Fruit fly (Drosophila melanogaster) whole organism, embryonic: ENCODE data around the gene CG14221.

Experiments used
- ATbp ChIP-seq: fragments of 200-800 bp; sonication (Bioruptor generic); optimal IDR thresholded peaks from 2 replicates; lab custom pipeline; 2017; ENCODE audit warnings: missing biosample characterization, mild to moderate bottlenecking, missing genetic modification characterization, missing genetic modification reagents
- Adf1 ChIP-seq: fragments of 200-800 bp; sonication (Bioruptor generic); IDR thresholded peaks from 2 replicates; pipeline ENCODE4 v1.3.6; 2022; ENCODE audit warnings: missing biosample characterization, missing genetic modification characterization
- BEAF-32 ChIP-seq: fragments of 200-800 bp; sonication (Bioruptor generic); optimal IDR thresholded peaks from 3 replicates; lab custom pipeline; 2017; ENCODE audit warnings: missing biosample characterization, missing genetic modification characterization, mild to moderate bottlenecking, moderate library complexity, missing genetic modification reagents
- CG10209 ChIP-seq: fragments of 200-800 bp; sonication (Bioruptor generic); optimal IDR thresholded peaks from 3 replicates; lab custom pipeline; 2017; ENCODE audit warnings: missing biosample characterization, mild to moderate bottlenecking, missing genetic modification characterization, missing genetic modification reagents
- CG10267 ChIP-seq: fragments of 200-800 bp; sonication (Bioruptor generic); optimal IDR thresholded peaks from 2 replicates; lab custom pipeline; 2018; ENCODE audit warnings: missing biosample characterization, mild to moderate bottlenecking, missing genetic modification characterization, moderate library complexity
- CG11398 ChIP-seq: fragments of 200-800 bp; sonication (Bioruptor generic); optimal IDR thresholded peaks from 2 replicates; lab custom pipeline; 2016; ENCODE audit warnings: missing biosample characterization, missing genetic modification characterization
- CG11560 ChIP-seq: fragments of 200-800 bp; sonication (Bioruptor generic); IDR thresholded peaks from 3 replicates; pipeline ENCODE4 v1.3.6; 2022; ENCODE audit warnings: missing biosample characterization, missing genetic modification characterization
- CG15696 ChIP-seq: fragments of 200-800 bp; sonication (Bioruptor generic); optimal IDR thresholded peaks from 2 replicates; lab custom pipeline; 2019; ENCODE audit warnings: missing biosample characterization, mild to moderate bottlenecking, missing genetic modification characterization, moderate library complexity
- CG32532 ChIP-seq: fragments of 200-800 bp; sonication (Bioruptor generic); IDR thresholded peaks from 2 replicates; pipeline ENCODE4 v1.3.6; 2022; ENCODE audit warnings: missing biosample characterization, missing genetic modification characterization
- CG4424 ChIP-seq: fragments of 200-800 bp; sonication (Bioruptor generic); optimal IDR thresholded peaks from 3 replicates; lab custom pipeline; 2016; ENCODE audit warnings: missing biosample characterization, missing genetic modification characterization
- CG4854 ChIP-seq: fragments of 200-800 bp; sonication (Bioruptor generic); optimal IDR thresholded peaks from 2 replicates; lab custom pipeline; 2016; ENCODE audit warnings: missing biosample characterization, missing genetic modification characterization, inconsistent platforms
- CG6175 ChIP-seq: fragments of 200-800 bp; sonication (Bioruptor generic); IDR thresholded peaks from 3 replicates; pipeline ENCODE4 v1.3.6; 2022; ENCODE audit warnings: missing biosample characterization, missing genetic modification characterization
- CG6254 ChIP-seq: fragments of 200-800 bp; sonication (Bioruptor generic); optimal IDR thresholded peaks from 3 replicates; lab custom pipeline; 2017; ENCODE audit warnings: mild to moderate bottlenecking, missing biosample characterization, missing genetic modification reagents, missing genetic modification characterization
- CG6683 ChIP-seq: fragments of 200-800 bp; sonication (Bioruptor generic); optimal IDR thresholded peaks from 2 replicates; lab custom pipeline; 2017; ENCODE audit warnings: missing biosample characterization, mild to moderate bottlenecking, missing genetic modification characterization, missing genetic modification reagents
- CG6813 ChIP-seq: fragments of 200-800 bp; sonication (Bioruptor generic); optimal IDR thresholded peaks from 2 replicates; lab custom pipeline; 2017; ENCODE audit warnings: missing biosample characterization, missing genetic modification characterization, mild to moderate bottlenecking, moderate library complexity, missing genetic modification reagents
- CG6854 ChIP-seq: fragments of 200-800 bp; sonication (Bioruptor generic); optimal IDR thresholded peaks from 3 replicates; lab custom pipeline; 2017; ENCODE audit warnings: missing biosample characterization, mild to moderate bottlenecking, missing genetic modification characterization
- CG7786 ChIP-seq: fragments of 200-800 bp; sonication (Bioruptor generic); optimal IDR thresholded peaks from 2 replicates; lab custom pipeline; 2016; ENCODE audit warnings: missing biosample characterization, missing genetic modification characterization
- CG9437 ChIP-seq: fragments of 200-800 bp; sonication (Bioruptor generic); optimal IDR thresholded peaks from 2 replicates; lab custom pipeline; 2018; ENCODE audit warnings: missing biosample characterization, mild to moderate bottlenecking, missing genetic modification characterization
- CkIIα-i1 ChIP-seq: fragments of 200-800 bp; sonication (Bioruptor generic); IDR thresholded peaks from 2 replicates; pipeline ENCODE4 v1.3.6; 2022; ENCODE audit warnings: missing biosample characterization, missing genetic modification characterization
- Dll ChIP-seq: fragments of 200-800 bp; sonication (Bioruptor generic); IDR thresholded peaks from 4 replicates; pipeline ENCODE4 v1.3.6; 2022; ENCODE audit warnings: missing biosample characterization, missing genetic modification characterization; ENCODE audit not compliant: partially characterized antibody
- Drgx ChIP-seq: fragments of 200-800 bp; sonication (Bioruptor generic); IDR thresholded peaks from 2 replicates; pipeline ENCODE4 v1.3.6; 2022; ENCODE audit warnings: missing biosample characterization, missing genetic modification characterization
- ERR ChIP-seq: fragments of 200-800 bp; sonication (Bioruptor generic); optimal IDR thresholded peaks from 2 replicates; lab custom pipeline; 2016; ENCODE audit warnings: missing biosample characterization, missing genetic modification characterization
- GATAe ChIP-seq: fragments of 200-800 bp; sonication (Bioruptor generic); conservative IDR thresholded peaks from 2 replicates; pipeline ENCODE4 v1.3.6; 2022; ENCODE audit warnings: missing biosample characterization, missing genetic modification characterization
- Hmx ChIP-seq: fragments of 200-800 bp; sonication (Bioruptor generic); optimal IDR thresholded peaks from 2 replicates; lab custom pipeline; 2016; ENCODE audit warnings: missing biosample characterization, missing genetic modification characterization
- Jarid2 ChIP-seq: fragments of 200-800 bp; sonication (Bioruptor generic); optimal IDR thresholded peaks from 3 replicates; lab custom pipeline; 2017; ENCODE audit warnings: mild to moderate bottlenecking, missing biosample characterization, missing genetic modification reagents, missing genetic modification characterization
- Lpt ChIP-seq: fragments of >200 bp; optimal IDR thresholded peaks from 2 replicates; lab custom pipeline; 2018; ENCODE audit warnings: missing biosample characterization, missing genetic modification characterization
- NC2α ChIP-seq: fragments of 200-800 bp; sonication (Bioruptor generic); optimal IDR thresholded peaks from 2 replicates; lab custom pipeline; 2016; ENCODE audit warnings: missing biosample characterization, missing genetic modification characterization
- Oli ChIP-seq: fragments of 200-800 bp; sonication (Bioruptor generic); optimal IDR thresholded peaks from 2 replicates; lab custom pipeline; 2018; ENCODE audit warnings: missing biosample characterization, mild to moderate bottlenecking, missing genetic modification characterization, moderate library complexity
- Ravus ChIP-seq: fragments of 200-800 bp; sonication (Bioruptor generic); IDR thresholded peaks from 2 replicates; pipeline ENCODE4 v1.3.6; 2022; ENCODE audit warnings: missing biosample characterization, missing genetic modification characterization
- Side ChIP-seq: fragments of 200-800 bp; sonication (Bioruptor generic); optimal IDR thresholded peaks from 2 replicates; lab custom pipeline; 2016; ENCODE audit warnings: missing biosample characterization, missing genetic modification characterization
- Sry-β ChIP-seq: fragments of 200-800 bp; sonication (Bioruptor generic); optimal IDR thresholded peaks from 2 replicates; lab custom pipeline; 2018; ENCODE audit warnings: missing biosample characterization, mild to moderate bottlenecking, missing genetic modification characterization, moderate library complexity
- Sry-δ ChIP-seq: fragments of 200-800 bp; sonication (Bioruptor generic); optimal IDR thresholded peaks from 2 replicates; lab custom pipeline; 2016; ENCODE audit warnings: missing biosample characterization, missing genetic modification characterization
- Trl ChIP-seq, 3 experiments: fragments of >200 bp in 2 of 3; fragments of 200-800 bp in 1 of 3; sonication (Bioruptor generic) in 1 of 3; optimal IDR thresholded peaks; 2 replicates in 1 of 3; 3 replicates in 2 of 3; lab custom pipeline; 2016 to 2017; ENCODE audit warnings: missing biosample characterization in 1 of 3, missing genetic modification characterization in 1 of 3
- aop ChIP-seq: fragments of 200-800 bp; sonication (Bioruptor generic); IDR thresholded peaks from 2 replicates; pipeline ENCODE4 v1.3.6; 2022; ENCODE audit warnings: missing biosample characterization, missing genetic modification characterization
- ap ChIP-seq: fragments of 200-800 bp; sonication (Bioruptor generic); IDR thresholded peaks from 2 replicates; pipeline ENCODE4 v1.3.6; 2022; ENCODE audit warnings: missing biosample characterization, missing genetic modification characterization
- ato ChIP-seq: fragments of 200-800 bp; sonication (Bioruptor generic); IDR thresholded peaks from 2 replicates; pipeline ENCODE4 v1.3.6; 2022; ENCODE audit warnings: missing biosample characterization, missing genetic modification characterization; ENCODE audit not compliant: partially characterized antibody
- chinmo ChIP-seq: fragments of 200-800 bp; sonication (Bioruptor generic); IDR thresholded peaks from 4 replicates; pipeline ENCODE4 v1.3.6; 2022; ENCODE audit warnings: missing biosample characterization, missing genetic modification characterization; ENCODE audit not compliant: partially characterized antibody
- ftz-f1 ChIP-seq: fragments of 200-800 bp; sonication (Bioruptor generic); optimal IDR thresholded peaks from 2 replicates; lab custom pipeline; 2016; ENCODE audit warnings: missing biosample characterization, missing genetic modification characterization
- gsb ChIP-seq: fragments of 200-800 bp; sonication (Bioruptor generic); IDR thresholded peaks from 2 replicates; pipeline ENCODE4 v1.3.6; 2022; ENCODE audit warnings: missing biosample characterization, missing genetic modification characterization
- ind ChIP-seq: fragments of 200-800 bp; sonication (Bioruptor generic); optimal IDR thresholded peaks from 3 replicates; lab custom pipeline; 2016; ENCODE audit warnings: missing biosample characterization, missing genetic modification characterization
- jigr1 ChIP-seq: fragments of 200-800 bp; sonication (Bioruptor generic); IDR thresholded peaks from 3 replicates; pipeline ENCODE4 v1.3.6; 2022; ENCODE audit warnings: missing biosample characterization, missing genetic modification characterization
- lab ChIP-seq: fragments of 200-800 bp; sonication (Bioruptor generic); optimal IDR thresholded peaks from 3 replicates; lab custom pipeline; 2017; ENCODE audit warnings: missing biosample characterization, missing genetic modification characterization, mild to moderate bottlenecking, moderate library complexity, missing genetic modification reagents
- mam ChIP-seq: fragments of 200-800 bp; sonication (Bioruptor generic); optimal IDR thresholded peaks from 3 replicates; lab custom pipeline; 2016; ENCODE audit warnings: missing biosample characterization, missing genetic modification characterization
- nom ChIP-seq: fragments of 200-800 bp; sonication (Bioruptor generic); optimal IDR thresholded peaks from 2 replicates; lab custom pipeline; 2017; ENCODE audit warnings: missing biosample characterization, missing genetic modification characterization, mild to moderate bottlenecking, moderate library complexity, missing genetic modification reagents
- pb ChIP-seq: fragments of 200-800 bp; sonication (Bioruptor generic); optimal IDR thresholded peaks from 3 replicates; lab custom pipeline; 2016; ENCODE audit warnings: missing biosample characterization, missing genetic modification characterization
- prd ChIP-seq, 3 experiments: fragments of >200 bp in 2 of 3; fragments of 200-800 bp in 1 of 3; sonication (Bioruptor generic) in 1 of 3; optimal IDR thresholded peaks in 2 of 3; IDR thresholded peaks in 1 of 3; 2 replicates in 2 of 3; 3 replicates in 1 of 3; pipeline versions ENCODE4 v1.3.6 to Lab custom; 2017 to 2022; ENCODE audit warnings: missing biosample characterization in 1 of 3, missing genetic modification characterization in 1 of 3
- pzg ChIP-seq: fragments of 200-800 bp; sonication (Bioruptor generic); optimal IDR thresholded peaks from 3 replicates; lab custom pipeline; 2018; ENCODE audit warnings: missing biosample characterization, mild to moderate bottlenecking, missing genetic modification characterization, moderate library complexity
- schlank ChIP-seq: fragments of 200-800 bp; sonication (Bioruptor generic); optimal IDR thresholded peaks from 2 replicates; lab custom pipeline; 2018; ENCODE audit warnings: missing biosample characterization, mild to moderate bottlenecking, missing genetic modification characterization
- sr ChIP-seq: fragments of 200-800 bp; sonication (Bioruptor generic); IDR thresholded peaks from 3 replicates; pipeline ENCODE4 v1.3.6; 2022; ENCODE audit warnings: missing biosample characterization, missing genetic modification characterization
- yki ChIP-seq: fragments of >200 bp; optimal IDR thresholded peaks from 3 replicates; lab custom pipeline; 2018
- z ChIP-seq: fragments of 200-800 bp; sonication (Bioruptor generic); IDR thresholded peaks from 3 replicates; pipeline ENCODE4 v1.3.6; 2022; ENCODE audit warnings: missing biosample characterization, missing genetic modification characterization

The CG14221 gene

DNA sequence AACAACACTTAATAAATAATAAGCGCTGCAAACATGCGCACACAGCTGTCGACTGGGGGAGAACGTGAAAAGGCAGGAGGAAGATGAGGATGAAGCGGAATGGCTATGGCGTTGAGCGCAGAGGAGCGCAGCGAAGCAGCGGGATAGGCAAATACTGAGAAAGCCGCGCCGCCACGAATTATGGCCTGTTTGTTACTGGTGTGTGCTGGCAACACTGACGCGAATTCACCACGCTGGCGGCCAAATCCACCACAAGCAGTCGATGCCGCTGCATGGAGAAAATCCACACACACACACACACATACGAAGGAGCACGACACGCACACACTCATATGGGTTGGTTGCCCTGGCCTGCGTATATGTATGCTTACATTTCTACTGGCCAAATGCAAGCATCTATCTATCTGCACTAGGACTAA lies 16.0 kb upstream of the CG14221 start (continued):
- peak; percentile 17 for TF ChIP-seq pzg (GFP tag; lab: Kevin White, UChicago)
- no peak for TF ChIP-seq ap (GFP tag; lab: Robert Waterston, UW)
- no peak for TF ChIP-seq aop (GFP tag; lab: Robert Waterston, UW)
- no peak for TF ChIP-seq mam (GFP tag; lab: Kevin White, UChicago)
- TF ChIP-seq CG4854: no peak
- no peak for TF ChIP-seq CG6854 (GFP tag; lab: Kevin White, UChicago)
- no peak for TF ChIP-seq Jarid2 (GFP tag; lab: Kevin White, UChicago)
- no peak for TF ChIP-seq Dll
- peak; percentile 27; the same call in 1 of the 2 replicates for TF ChIP-seq CG32532 (GFP tag; lab: Robert Waterston, UW)
- TF ChIP-seq CG6683 (GFP tag; lab: Kevin White, UChicago): no peak
- TF ChIP-seq CG9437 (GFP tag; lab: Kevin White, UChicago): no peak
- no peak for TF ChIP-seq sr (GFP tag; lab: Robert Waterston, UW)
- no peak for TF ChIP-seq Side (GFP tag; lab: Kevin White, UChicago)
- TF ChIP-seq CG15696 (tag; lab: Kevin White, UChicago): no peak
- TF ChIP-seq Trl (optimal IDR thresholded peaks at IDR 0.05; lab: Kevin White, UChicago): peak in 1 of 2 experiments; percentile 18
- TF ChIP-seq Trl (GFP tag; optimal IDR thresholded peaks at IDR 0.05; lab: Kevin White, UChicago): no peak
- peak; percentile 83; the same call in 3 of the 4 replicates for TF ChIP-seq chinmo
- TF ChIP-seq CG7786 (GFP tag; lab: Kevin White, UChicago): no peak
- no peak for TF ChIP-seq NC2α
- peak; percentile 65 for TF ChIP-seq nom
- no peak for TF ChIP-seq CG10209 (GFP tag; lab: Kevin White, UChicago)
- no peak for TF ChIP-seq Sry-β (GFP tag; lab: Kevin White, UChicago)
- no peak for TF ChIP-seq pb (GFP tag; lab: Kevin White, UChicago)
- peak; percentile 54; the same call in 1 of the 2 replicates for TF ChIP-seq Adf1 (GFP tag; lab: Robert Waterston, UW)
- no peak for TF ChIP-seq CG6254 (GFP tag; lab: Kevin White, UChicago)
- TF ChIP-seq jigr1 (GFP tag; lab: Robert Waterston, UW): no peak
- TF ChIP-seq GATAe (GFP tag; lab: Robert Waterston, UW): no peak
- TF ChIP-seq CG10267 (tag; lab: Kevin White, UChicago): no peak
- TF ChIP-seq Oli: no peak
- no peak for TF ChIP-seq z (GFP tag; lab: Robert Waterston, UW)
- TF ChIP-seq ato (GFP tag; lab: Robert Waterston, UW): no peak
- no peak for TF ChIP-seq schlank (tag; lab: Kevin White, UChicago)
- TF ChIP-seq CG6175 (GFP tag; lab: Robert Waterston, UW): no peak
- TF ChIP-seq Hmx (GFP tag; lab: Kevin White, UChicago): no peak
- no peak for TF ChIP-seq ind
- no peak for TF ChIP-seq BEAF-32 (GFP tag; lab: Kevin White, UChicago)
- no peak for TF ChIP-seq ftz-f1 (GFP tag; lab: Kevin White, UChicago)
- no peak for TF ChIP-seq CkIIα-i1 (GFP tag; lab: Robert Waterston, UW)
- TF ChIP-seq yki: no peak
- TF ChIP-seq gsb (GFP tag; lab: Robert Waterston, UW): no peak
- no peak for TF ChIP-seq ATbp
- TF ChIP-seq Sry-δ (GFP tag; lab: Kevin White, UChicago): no peak
- no peak for TF ChIP-seq lab (GFP tag; lab: Kevin White, UChicago)
- no peak for TF ChIP-seq CG11560 (tag; lab: Robert Waterston, UW)
- TF ChIP-seq Ravus (GFP tag; lab: Robert Waterston, UW): no peak
- TF ChIP-seq CG6813 (GFP tag; lab: Kevin White, UChicago): no peak
- no peak for TF ChIP-seq Lpt (GFP tag; lab: Kevin White, UChicago)
- no peak for TF ChIP-seq ERR
- no peak for TF ChIP-seq Drgx (GFP tag; lab: Robert Waterston, UW)
- no peak for TF ChIP-seq CG4424 (GFP tag; lab: Kevin White, UChicago)
- no peak for TF ChIP-seq CG11398 (GFP tag; lab: Kevin White, UChicago)
- TF ChIP-seq prd (optimal IDR thresholded peaks at IDR 0.05; lab: Kevin White, UChicago): no peak
- no peak for TF ChIP-seq prd (GFP tag; IDR thresholded peaks at IDR 0.05; lab: Robert Waterston, UW)
